Worm (Caenorhabditis elegans) whole organism, L4/young adult: ENCODE results near the gene W06G6.17.

Experiments
- W03F9.2 ChIP-seq: fragments of 150-350 bp; optimal IDR thresholded peaks from 2 replicates; lab custom pipeline; 2014; ENCODE audit warnings: missing biosample characterization, missing genetic modification characterization
- dao-5 ChIP-seq: sonication (generic microtip); optimal IDR thresholded peaks from 2 replicates; lab custom pipeline; 2016; ENCODE audit warnings: missing genotype, missing genetic modification characterization, moderate library complexity, missing compliant biosample characterization
- him-1 ChIP-seq: sonication (generic microtip); optimal IDR thresholded peaks from 2 replicates; lab custom pipeline; 2016; ENCODE audit warnings: missing genotype, missing genetic modification reagents, missing genetic modification characterization, missing compliant biosample characterization

W06G6.17 gene

DNA sequence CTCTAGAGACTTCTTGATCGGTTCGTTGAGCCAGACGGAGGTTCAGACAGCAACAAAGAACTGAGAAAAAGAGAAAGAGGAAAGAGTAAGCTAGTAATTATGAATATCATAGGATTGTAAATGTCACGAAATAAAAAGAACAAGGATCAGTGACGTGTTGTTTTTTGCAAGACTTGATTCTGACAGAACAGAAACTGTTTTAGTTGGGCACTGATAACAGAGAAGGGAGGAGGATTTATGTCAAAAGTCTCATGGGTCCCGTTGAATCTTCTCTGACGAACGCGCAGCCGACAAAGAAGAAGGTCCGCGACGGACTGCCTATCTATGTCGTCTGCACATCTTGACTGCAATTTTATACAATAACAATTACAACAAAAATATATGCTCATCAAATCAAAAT is 44.4 kb downstream of the W06G6.17 start, which contains the start of gene T03E6.9:
Gene T03E6.9, minus strand, starts transcription at position 101 of the 400 bp plus-strand sequence.
- TF ChIP-seq W03F9.2 (tag; lab: Kevin White, UChicago) (no peak), dao-5 (tag; lab: Kevin White, UChicago) (no peak), him-1 (tag; lab: Kevin White, UChicago) (no peak)

DNA sequence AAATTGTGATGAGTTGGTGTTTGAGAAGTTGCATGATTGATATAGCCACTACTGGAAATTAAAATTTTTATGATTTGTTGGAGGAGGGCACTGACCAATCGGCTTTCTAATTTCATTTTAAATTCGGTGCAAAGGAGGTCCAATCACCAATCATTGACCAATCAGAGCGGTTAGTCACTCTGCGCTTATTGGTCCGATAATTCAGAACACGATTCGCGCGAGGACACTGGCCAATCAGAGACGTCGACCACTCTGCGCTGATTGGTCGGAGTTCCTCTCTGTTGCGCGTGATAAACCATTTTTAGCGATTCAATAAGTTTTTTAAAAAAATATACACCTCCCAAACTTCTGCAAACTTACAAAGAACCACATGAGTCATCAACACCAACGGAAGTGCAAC is 45.2 kb downstream of the W06G6.17 start:
- TF ChIP-seq W03F9.2 (tag; lab: Kevin White, UChicago) (no peak), dao-5 (tag; lab: Kevin White, UChicago) (no peak), him-1 (tag; lab: Kevin White, UChicago) (no peak)

DNA sequence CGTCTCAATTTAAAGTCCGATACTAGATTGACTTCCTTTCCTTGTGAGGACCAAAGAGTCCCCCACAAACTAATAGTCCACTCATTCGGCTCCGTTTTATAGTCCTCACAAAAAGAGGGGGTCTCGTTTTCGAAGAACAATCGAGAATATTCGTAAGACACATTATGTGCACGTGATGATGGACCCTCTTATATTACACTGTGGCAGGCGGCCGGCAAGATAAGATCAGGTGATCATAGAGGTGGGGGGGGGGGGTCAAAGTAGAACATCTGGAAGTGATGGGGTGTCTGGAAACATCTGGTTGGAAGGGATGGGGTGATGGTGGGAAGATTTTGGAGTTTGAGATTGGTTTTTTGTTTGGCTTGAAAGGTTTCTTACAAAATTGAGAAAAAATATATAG is 46.6 kb downstream of the W06G6.17 start:
- TF ChIP-seq W03F9.2 (tag; lab: Kevin White, UChicago): no peak
- no peak for TF ChIP-seq him-1 (tag; lab: Kevin White, UChicago)
- no peak for TF ChIP-seq dao-5 (tag; lab: Kevin White, UChicago)

DNA sequence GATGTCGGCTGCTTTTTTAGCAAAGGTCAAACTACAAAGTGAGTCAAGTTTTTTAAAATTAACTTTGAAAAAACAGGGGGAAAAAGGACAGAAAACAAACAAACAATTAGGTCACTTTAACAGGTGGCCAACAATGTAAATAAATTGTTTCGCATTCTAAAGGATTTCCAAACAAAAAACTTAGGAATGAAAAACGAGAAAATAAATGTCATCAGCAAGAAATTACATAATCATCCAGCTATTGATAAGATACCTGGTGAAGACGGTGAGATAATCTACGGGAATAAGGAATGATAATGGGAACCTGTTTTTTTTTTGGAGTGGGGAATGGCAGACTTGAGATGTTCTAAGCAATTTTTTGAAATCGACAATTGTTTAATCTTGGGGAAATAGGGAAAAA is 48.9 kb downstream of the W06G6.17 start:
- TF ChIP-seq W03F9.2 (tag; lab: Kevin White, UChicago) (no peak), him-1 (tag; lab: Kevin White, UChicago) (no peak), dao-5 (tag; lab: Kevin White, UChicago) (no peak)

DNA sequence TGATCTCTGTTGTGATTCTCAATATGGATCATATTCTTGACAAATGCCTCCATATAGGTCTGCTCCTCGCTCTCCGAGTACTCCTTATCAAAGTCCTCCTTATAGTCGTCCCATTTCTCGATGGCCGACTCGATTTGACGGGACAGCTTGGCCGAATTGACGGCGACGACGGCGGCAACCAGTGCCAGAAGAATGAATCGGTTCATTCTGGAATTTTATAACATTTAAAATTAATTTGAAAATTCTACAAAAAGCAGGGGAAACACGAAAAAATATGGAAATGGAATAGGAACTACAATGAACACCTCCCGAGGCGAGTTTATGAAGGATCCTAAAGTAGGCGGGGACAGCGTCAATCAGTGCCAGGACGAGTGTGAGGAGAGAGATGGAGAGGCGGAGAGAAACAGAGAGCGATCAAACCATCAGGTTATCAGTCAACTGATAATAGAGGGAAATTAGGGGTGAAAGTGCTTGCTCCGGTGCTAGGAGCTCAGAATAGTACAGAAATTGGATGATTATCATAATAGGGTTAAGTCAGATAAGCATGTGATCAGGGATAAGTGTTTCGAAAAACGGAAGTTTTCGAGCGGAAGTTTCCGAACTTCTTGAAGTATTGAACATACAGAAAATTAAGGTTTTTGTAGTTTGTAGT is 49.8 kb downstream of the W06G6.17 start, which contains the start of gene cpl-1:
Gene cpl-1, minus strand, starts transcription at position 207 of the 652 bp plus-strand sequence.
- TF ChIP-seq W03F9.2 (tag; lab: Kevin White, UChicago) (no peak), him-1 (tag; lab: Kevin White, UChicago) (no peak), dao-5 (tag; lab: Kevin White, UChicago) (no peak)
